Worm (Caenorhabditis elegans) whole organism, L1 larva: Measurements from ENCODE around the gene nlp-69.

Experiments
- fkh-10 ChIP-seq: sonication (generic microtip); optimal IDR thresholded peaks from 2 replicates; lab custom pipeline; 2017; ENCODE audit warnings: missing biosample characterization, missing genetic modification reagents, missing genetic modification characterization
- pqm-1 ChIP-seq: sonication (generic microtip); optimal IDR thresholded peaks from 3 replicates; lab custom pipeline; 2017; ENCODE audit warnings: missing biosample characterization, missing genetic modification characterization
- unc-62 ChIP-seq: fragments of 150-350 bp; optimal IDR thresholded peaks from 2 replicates; lab custom pipeline; 2014; ENCODE audit warnings: missing biosample characterization, missing genetic modification reagents, missing genetic modification characterization
- zag-1 ChIP-seq: fragments of 150-350 bp; optimal IDR thresholded peaks from 2 replicates; lab custom pipeline; 2014; ENCODE audit warnings: missing biosample characterization, missing genetic modification characterization
- ztf-4 ChIP-seq: fragments of 150-350 bp; optimal IDR thresholded peaks from 2 replicates; lab custom pipeline; 2014; ENCODE audit warnings: missing biosample characterization, missing genetic modification characterization

ce11 chrV:20127543-20127942 is 32.7 kb upstream of the nlp-69 start:
- TF ChIP-seq zag-1 (tag; lab: Kevin White, UChicago): no peak
- no peak for TF ChIP-seq unc-62 (GFP tag; lab: Kevin White, UChicago)
- TF ChIP-seq pqm-1 (tag; lab: Kevin White, UChicago): no peak
- no peak for TF ChIP-seq fkh-10 (GFP tag; lab: Kevin White, UChicago)
- TF ChIP-seq ztf-4 (tag; lab: Kevin White, UChicago): no peak
